Worm (Caenorhabditis elegans): Measurements from ENCODE around the gene ZK105.8.
A peak's percentile ranks its signal among the peaks of the same experiment; 100 is the strongest.

The ZK105.8 gene

DNA sequence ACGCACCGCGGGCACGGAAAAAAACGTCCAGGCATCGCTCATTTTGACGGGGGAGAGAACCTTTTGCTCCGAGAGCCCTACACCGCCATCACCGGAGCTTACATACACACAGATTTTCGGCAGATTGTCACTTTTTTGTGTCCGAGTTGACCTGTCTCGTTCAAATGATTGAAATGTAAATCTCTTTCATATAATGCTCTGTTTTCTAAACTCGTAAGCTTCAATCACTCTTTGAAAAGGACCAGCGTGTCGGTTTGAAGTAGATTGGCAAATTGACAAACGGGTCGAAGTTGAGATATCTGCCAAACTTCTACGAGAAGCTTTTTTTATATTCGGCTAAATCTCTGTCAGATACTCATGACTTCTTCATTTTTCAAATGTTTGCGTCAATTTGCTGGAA is 22.8 kb downstream of the ZK105.8 start:
- TF ChIP-seq ama-1 (optimal IDR thresholded peaks at IDR 0.05) (no peak), ceh-90 (tag; optimal IDR thresholded peaks at IDR 0.05) (no peak), tlp-1 (tag; optimal IDR thresholded peaks at IDR 0.05) (no peak), elt-2 (tag; optimal IDR thresholded peaks at IDR 0.05) (no peak), unc-98 (GFP tag; IDR thresholded peaks at IDR 0.05) (no peak), fkh-8 (tag; optimal IDR thresholded peaks at IDR 0.05) (no peak), ztf-11 (tag; optimal IDR thresholded peaks at IDR 0.05) (no peak), nhr-76 (tag; optimal IDR thresholded peaks at IDR 0.05) (no peak), nhr-237 (tag; optimal IDR thresholded peaks at IDR 0.05) (no peak), mab-9 (GFP tag; IDR thresholded peaks at IDR 0.05) (no peak)

DNA sequence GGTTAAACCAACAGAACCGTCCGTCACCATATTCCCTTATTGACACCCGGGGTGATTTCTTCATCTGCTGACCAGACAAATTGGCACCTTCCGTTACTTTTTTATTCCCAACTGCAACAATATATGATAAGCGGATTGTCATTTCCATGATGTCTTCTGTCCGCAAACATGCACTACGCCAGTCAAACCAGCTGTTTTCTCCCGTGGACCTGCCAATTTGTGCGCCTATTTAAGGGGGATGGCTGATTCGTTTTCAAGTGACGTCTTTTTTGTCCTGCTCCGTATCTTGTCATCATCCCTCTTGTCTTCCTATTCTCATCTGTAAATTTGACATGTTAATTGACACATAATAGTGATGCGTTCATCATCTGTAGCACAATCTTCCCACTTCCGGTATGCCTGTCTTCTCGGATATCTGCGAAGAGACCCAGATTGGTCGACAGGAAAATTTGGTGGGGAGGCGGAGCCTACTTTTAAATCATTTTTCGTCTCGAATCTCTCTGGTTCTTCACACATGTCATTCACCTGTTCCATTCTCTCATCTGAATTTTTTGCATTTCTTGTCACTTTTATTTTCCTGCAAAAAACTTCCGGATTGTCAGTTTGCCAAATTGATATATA is 23.8 kb downstream of the ZK105.8 start:
- TF ChIP-seq nhr-19 (GFP tag; conservative IDR thresholded peaks at IDR 0.05) (no peak), ceh-8 (GFP tag; optimal IDR thresholded peaks at IDR 0.05) (no peak)

DNA sequence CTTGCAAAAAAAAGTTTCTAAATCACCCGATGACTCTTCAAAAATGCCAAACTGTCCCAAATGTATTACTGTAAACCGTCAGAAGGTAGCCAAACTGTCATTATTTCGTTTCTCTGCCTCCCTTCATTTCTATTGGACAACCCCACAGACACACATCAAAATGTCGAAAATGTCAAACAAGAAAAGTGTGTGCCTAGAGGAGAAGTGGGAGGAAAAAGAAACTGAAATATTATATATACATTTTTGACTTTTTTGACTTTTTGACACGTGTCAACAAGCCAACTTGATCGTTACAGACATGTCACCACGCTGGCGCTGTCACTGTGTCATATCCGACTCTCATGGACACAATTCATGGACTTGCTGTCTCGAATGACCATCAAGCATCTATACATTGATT is 25.4 kb downstream of the ZK105.8 start:
- TF ChIP-seq ets-5 (GFP tag; IDR thresholded peaks at IDR 0.05), result no peak
- TF ChIP-seq mab-9 (GFP tag; IDR thresholded peaks at IDR 0.05), result no peak
- no peak for TF ChIP-seq fos-1 (tag; optimal IDR thresholded peaks at IDR 0.05)
- no peak for TF ChIP-seq pag-3 (tag; optimal IDR thresholded peaks at IDR 0.05; ENCODE audit: borderline replicate concordance, insufficient read depth)
- no peak for TF ChIP-seq nhr-77 (tag; optimal IDR thresholded peaks at IDR 0.05)
- TF ChIP-seq tbx-2 (tag; optimal IDR thresholded peaks at IDR 0.05), result no peak

DNA sequence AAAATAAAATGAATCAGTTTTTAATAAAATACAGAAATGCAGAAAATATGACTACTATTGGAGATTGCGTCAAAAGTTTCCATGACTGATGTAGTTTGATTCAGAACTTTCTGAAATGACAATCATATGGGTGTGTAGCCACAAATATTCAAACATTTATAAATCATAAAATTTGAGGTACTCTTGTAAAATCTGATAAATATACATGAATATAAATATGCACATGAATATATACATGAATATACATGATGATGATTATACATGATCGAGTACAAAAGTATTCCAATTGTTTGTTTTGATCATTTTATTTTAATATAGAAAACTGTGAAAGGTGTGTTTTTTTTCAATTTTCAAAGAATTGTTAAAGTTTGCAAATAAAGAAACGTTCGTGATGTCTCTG is 30.3 kb downstream of the ZK105.8 start, which contains the start of gene T05B11.4:
Gene T05B11.4 (minus strand): TSS at position 101 of the 400 bp plus-strand sequence.
- TF ChIP-seq fos-1 (tag; optimal IDR thresholded peaks at IDR 0.05) (no peak), blmp-1 (tag; optimal IDR thresholded peaks at IDR 0.05) (no peak), lin-39 (tag; optimal IDR thresholded peaks at IDR 0.05) (no peak), egl-27 (tag; optimal IDR thresholded peaks at IDR 0.05) (no peak), egl-13 (tag; optimal IDR thresholded peaks at IDR 0.05) (no peak), tbx-2 (tag; optimal IDR thresholded peaks at IDR 0.05) (no peak), sptf-1 (tag; optimal IDR thresholded peaks at IDR 0.05) (no peak), nhr-90 (tag; optimal IDR thresholded peaks at IDR 0.05; ENCODE audit: poor library complexity) (no peak), nhr-71 (tag; optimal IDR thresholded peaks at IDR 0.05) (no peak), nhr-84 (tag; optimal IDR thresholded peaks at IDR 0.05) (no peak), ets-5 (GFP tag; IDR thresholded peaks at IDR 0.05) (no peak), ceh-90 (tag; optimal IDR thresholded peaks at IDR 0.05) (no peak), lin-15B (tag; optimal IDR thresholded peaks at IDR 0.05) (no peak), lsy-2 (tag; optimal IDR thresholded peaks at IDR 0.05) (no peak), pqm-1 (tag; optimal IDR thresholded peaks at IDR 0.05) (no peak), ceh-8 (GFP tag; optimal IDR thresholded peaks at IDR 0.05) (no peak), Y116A8C.19 (tag; optimal IDR thresholded peaks at IDR 0.05; ENCODE audit: borderline replicate concordance) (no peak), lin-35 (GFP tag; optimal IDR thresholded peaks at IDR 0.05) (no peak), unc-98 (GFP tag; IDR thresholded peaks at IDR 0.05) (no peak)

DNA sequence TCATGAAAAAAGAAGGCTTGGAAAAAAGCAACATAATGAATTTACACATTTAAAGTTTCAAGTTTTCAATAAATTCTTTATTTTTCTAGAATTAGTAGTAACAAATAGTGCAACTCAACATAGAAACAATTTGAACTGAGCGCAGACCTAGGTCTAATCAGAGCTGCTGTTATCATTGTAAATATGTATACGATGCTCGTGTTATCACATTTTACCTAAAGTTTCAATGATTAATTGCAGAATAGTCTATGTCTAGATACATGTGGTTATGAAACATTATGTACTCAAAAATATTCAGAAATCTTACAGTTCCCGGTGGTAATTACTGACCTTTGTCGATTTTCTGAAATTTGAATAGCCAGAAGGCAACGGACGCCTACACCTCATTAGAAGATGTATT is 31.7 kb downstream of the ZK105.8 start:
- TF ChIP-seq grh-1 (GFP tag; IDR thresholded peaks at IDR 0.05), result no peak
- peak; percentile 38 for TF ChIP-seq elt-2 (tag; optimal IDR thresholded peaks at IDR 0.05)

DNA sequence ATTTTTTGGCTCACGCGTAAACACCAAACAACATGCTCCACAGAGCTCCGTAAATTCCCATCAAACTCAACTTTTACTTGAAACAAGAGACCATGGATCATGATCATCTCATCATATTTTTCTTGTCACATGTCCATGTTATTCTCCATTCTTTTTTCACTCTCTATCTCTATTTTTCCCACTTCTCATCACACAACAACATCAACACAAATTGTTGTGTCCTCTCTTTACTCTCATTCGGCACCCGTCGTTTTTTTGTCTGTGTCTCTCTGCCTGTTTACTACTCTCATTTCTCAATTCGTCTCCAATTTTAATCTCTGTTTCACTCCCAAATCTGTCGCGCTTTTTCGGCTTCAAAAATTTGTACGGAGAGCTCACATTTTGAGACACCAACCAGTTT is 35.0 kb downstream of the ZK105.8 start:
- TF ChIP-seq lin-39 (tag; optimal IDR thresholded peaks at IDR 0.05) (no peak), efl-1 (optimal IDR thresholded peaks at IDR 0.05) (peak; percentile 49 to 61), efl-1 (GFP tag; optimal IDR thresholded peaks at IDR 0.05 in 1 of 2) (peak; percentile 34 to 93), ama-1 (optimal IDR thresholded peaks at IDR 0.05) (no peak), mab-9 (GFP tag; IDR thresholded peaks at IDR 0.05) (no peak; the same call in 1 of the 2 replicates), ces-1 (GFP tag; optimal IDR thresholded peaks at IDR 0.05) (no peak), efl-3 (GFP tag; optimal IDR thresholded peaks at IDR 0.05) (no peak), ceh-90 (tag; optimal IDR thresholded peaks at IDR 0.05) (no peak), ceh-63 (GFP tag; optimal IDR thresholded peaks at IDR 0.05) (no peak), fos-1 (tag; optimal IDR thresholded peaks at IDR 0.05) (peak; percentile 49), C04F5.9 (tag; optimal IDR thresholded peaks at IDR 0.05) (no peak), fkh-4 (tag; optimal IDR thresholded peaks at IDR 0.05; ENCODE audit: borderline replicate concordance) (no peak), irx-1 (tag; optimal IDR thresholded peaks at IDR 0.05) (peak; percentile 53), grh-1 (GFP tag; IDR thresholded peaks at IDR 0.05) (no peak), hlh-4 (tag; optimal IDR thresholded peaks at IDR 0.05) (no peak), lsy-2 (tag; optimal IDR thresholded peaks at IDR 0.05) (peak; percentile 44 to 75), fkh-8 (tag; optimal IDR thresholded peaks at IDR 0.05) (no peak), lir-3 (tag; optimal IDR thresholded peaks at IDR 0.05; ENCODE audit: poor library complexity) (peak; percentile 56), nhr-12 (tag; optimal IDR thresholded peaks at IDR 0.05) (no peak)

All from whole organism, L1 larva.